Worm (Caenorhabditis elegans) whole organism, late embryonic: ENCODE results near the gene ril-1.

Experiments used
- C38D4.7 ChIP-seq: fragments of 200-800 bp; sonication (Bioruptor generic); optimal IDR thresholded peaks from 2 replicates; lab custom pipeline; 2018; ENCODE audit warnings: mild to moderate bottlenecking, missing genetic modification characterization, moderate library complexity, missing compliant biosample characterization
- K02D7.2 ChIP-seq: sonication (generic microtip); optimal IDR thresholded peaks from 2 replicates; lab custom pipeline; 2017; ENCODE audit warnings: mild to moderate bottlenecking, missing genetic modification characterization, missing compliant biosample characterization
- K09A11.1 ChIP-seq: sonication (generic microtip); optimal IDR thresholded peaks from 2 replicates; lab custom pipeline; 2017; ENCODE audit warnings: antibody characterized with exemption, mild to moderate bottlenecking, missing genetic modification characterization, missing compliant biosample characterization; ENCODE audit not compliant: insufficient read depth
- Y22D7AL.16 ChIP-seq: sonication (generic microtip); optimal IDR thresholded peaks from 2 replicates; lab custom pipeline; 2016; ENCODE audit warnings: missing genetic modification characterization, missing compliant biosample characterization
- ceh-18 ChIP-seq: sonication (generic microtip); optimal IDR thresholded peaks from 2 replicates; lab custom pipeline; 2016; ENCODE audit warnings: missing genetic modification characterization, missing compliant biosample characterization
- ceh-19 ChIP-seq: fragments of 200-800 bp; sonication (Bioruptor generic); optimal IDR thresholded peaks from 2 replicates; lab custom pipeline; 2018; ENCODE audit warnings: mild to moderate bottlenecking, missing genetic modification characterization, missing compliant biosample characterization
- ceh-2 ChIP-seq: sonication (generic microtip); optimal IDR thresholded peaks from 2 replicates; lab custom pipeline; 2016; ENCODE audit warnings: missing genotype, missing genetic modification characterization, missing compliant biosample characterization
- ceh-30 ChIP-seq: fragments of 150-350 bp; optimal IDR thresholded peaks from 2 replicates; lab custom pipeline; 2014; ENCODE audit warnings: missing biosample characterization, missing genetic modification characterization
- ceh-34 ChIP-seq: sonication (generic microtip); optimal IDR thresholded peaks from 2 replicates; lab custom pipeline; 2016; ENCODE audit warnings: mild to moderate bottlenecking, missing genetic modification characterization, missing compliant biosample characterization
- ceh-48 ChIP-seq: sonication (generic microtip); optimal IDR thresholded peaks from 2 replicates; lab custom pipeline; 2016; ENCODE audit warnings: missing genetic modification characterization, inconsistent platforms, missing compliant biosample characterization
- ceh-6 ChIP-seq: fragments of 200-800 bp; sonication (Bioruptor generic); optimal IDR thresholded peaks from 2 replicates; lab custom pipeline; 2018; ENCODE audit warnings: mild to moderate bottlenecking, missing genetic modification characterization, missing compliant biosample characterization
- ceh-9 ChIP-seq: sonication (generic microtip); optimal IDR thresholded peaks from 2 replicates; lab custom pipeline; 2016; ENCODE audit warnings: mild to moderate bottlenecking, missing genetic modification characterization, inconsistent platforms, missing compliant biosample characterization
- dmd-4 ChIP-seq: sonication (generic microtip); optimal IDR thresholded peaks from 2 replicates; lab custom pipeline; 2016; ENCODE audit warnings: borderline replicate concordance, missing genetic modification characterization, missing compliant biosample characterization
- dve-1 ChIP-seq: sonication (generic microtip); optimal IDR thresholded peaks from 2 replicates; lab custom pipeline; 2017; ENCODE audit warnings: antibody characterized with exemption, mild to moderate bottlenecking, missing genetic modification characterization, missing compliant biosample characterization
- elt-4 ChIP-seq: sonication (generic microtip); optimal IDR thresholded peaks from 2 replicates; lab custom pipeline; 2016; ENCODE audit warnings: missing genetic modification characterization, missing compliant biosample characterization
- eyg-1 ChIP-seq: sonication (generic microtip); optimal IDR thresholded peaks from 2 replicates; lab custom pipeline; 2016; ENCODE audit warnings: missing genotype, missing genetic modification characterization, missing compliant biosample characterization
- hlh-13 ChIP-seq: fragments of 200-800 bp; sonication (Bioruptor generic); optimal IDR thresholded peaks from 2 replicates; lab custom pipeline; 2018; ENCODE audit warnings: mild to moderate bottlenecking, missing genetic modification characterization, missing compliant biosample characterization
- hlh-8 ChIP-seq: sonication (generic microtip); optimal IDR thresholded peaks from 2 replicates; lab custom pipeline; 2016; ENCODE audit warnings: missing genotype, missing genetic modification characterization, missing compliant biosample characterization
- lim-6 ChIP-seq: sonication (generic microtip); optimal IDR thresholded peaks from 2 replicates; lab custom pipeline; 2016; ENCODE audit warnings: missing genetic modification characterization, missing compliant biosample characterization
- lin-11 ChIP-seq: fragments of 200-800 bp; sonication (Bioruptor generic); optimal IDR thresholded peaks from 2 replicates; lab custom pipeline; 2018; ENCODE audit warnings: mild to moderate bottlenecking, missing genetic modification characterization, missing compliant biosample characterization
- madf-2 ChIP-seq: sonication (generic microtip); optimal IDR thresholded peaks from 2 replicates; lab custom pipeline; 2017; ENCODE audit warnings: missing genetic modification characterization, missing compliant biosample characterization
- nfya-1 ChIP-seq: sonication (generic microtip); optimal IDR thresholded peaks from 2 replicates; lab custom pipeline; 2017; ENCODE audit warnings: missing genetic modification characterization, mild to moderate bottlenecking, missing compliant biosample characterization, antibody characterized with exemption, moderate library complexity
- pag-3 ChIP-seq: sonication (generic microtip); optimal IDR thresholded peaks from 2 replicates; lab custom pipeline; 2016; ENCODE audit warnings: missing compliant biosample characterization, missing genetic modification characterization, borderline replicate concordance
- pat-9 ChIP-seq: fragments of 200-800 bp; sonication (Bioruptor generic); optimal IDR thresholded peaks from 2 replicates; lab custom pipeline; 2018; ENCODE audit warnings: mild to moderate bottlenecking, missing genetic modification characterization, moderate library complexity, missing compliant biosample characterization
- pha-2 ChIP-seq: sonication (generic microtip); optimal IDR thresholded peaks from 2 replicates; lab custom pipeline; 2017; ENCODE audit warnings: mild to moderate bottlenecking, missing genetic modification characterization, missing compliant biosample characterization
- pha-4 ChIP-seq: fragments of 150-350 bp; optimal IDR thresholded peaks from 2 replicates; lab custom pipeline; 2018; ENCODE audit warnings: missing biosample characterization, missing genetic modification reagents, missing genetic modification characterization
- rnt-1 ChIP-seq: sonication (generic microtip); optimal IDR thresholded peaks from 2 replicates; lab custom pipeline; 2016; ENCODE audit warnings: missing genetic modification characterization, missing compliant biosample characterization
- sox-4 ChIP-seq: sonication (generic microtip); optimal IDR thresholded peaks from 2 replicates; lab custom pipeline; 2017; ENCODE audit warnings: mild to moderate bottlenecking, missing genetic modification characterization, inconsistent platforms, missing compliant biosample characterization
- syd-9 ChIP-seq: sonication (generic microtip); optimal IDR thresholded peaks from 2 replicates; lab custom pipeline; 2016; ENCODE audit warnings: mild to moderate bottlenecking, missing genetic modification characterization, moderate library complexity, missing compliant biosample characterization
- tbx-2 ChIP-seq: sonication (generic microtip); optimal IDR thresholded peaks from 2 replicates; lab custom pipeline; 2016; ENCODE audit warnings: missing genetic modification characterization, missing compliant biosample characterization
- ttx-3 ChIP-seq: sonication (generic microtip); optimal IDR thresholded peaks from 2 replicates; lab custom pipeline; 2016; ENCODE audit warnings: missing genetic modification reagents, missing genetic modification characterization, missing compliant biosample characterization
- unc-55 ChIP-seq: sonication (generic microtip); optimal IDR thresholded peaks from 2 replicates; lab custom pipeline; 2017; ENCODE audit warnings: missing biosample characterization, missing genetic modification reagents, missing genetic modification characterization
- ztf-16 ChIP-seq: sonication (generic microtip); optimal IDR thresholded peaks from 2 replicates; lab custom pipeline; 2017; ENCODE audit warnings: missing genetic modification characterization, missing compliant biosample characterization

ril-1 gene

DNA sequence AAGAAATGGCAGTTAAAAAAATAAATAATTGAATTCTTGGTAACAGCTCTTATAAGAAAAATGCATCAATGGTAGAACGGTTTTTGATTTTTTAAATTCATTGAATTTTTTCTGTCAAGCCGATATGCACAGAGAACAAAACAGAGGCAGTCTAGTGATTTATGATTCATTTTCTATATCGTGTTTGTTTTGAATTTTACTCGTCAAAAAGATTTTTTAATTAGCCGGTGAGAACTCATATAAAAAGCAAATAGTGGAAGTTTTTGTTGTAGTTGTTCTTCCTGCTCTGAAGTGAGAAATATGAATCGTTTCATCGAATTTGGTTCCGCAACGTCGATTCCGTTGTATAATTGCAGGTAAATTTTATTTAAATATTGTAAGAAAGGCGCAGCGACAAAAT lies 35.4 kb upstream of the ril-1 start, which contains the start of gene srt-32:
srt-32 (plus strand) TSS at position 301 of the 400 bp plus-strand sequence.
- TF ChIP-seq pag-3 (tag; lab: Kevin White, UChicago) (no peak), ceh-6 (GFP tag; lab: Kevin White, UChicago) (no peak), ztf-16 (tag; lab: Kevin White, UChicago) (no peak), hlh-8 (tag; lab: Kevin White, UChicago) (no peak), Y22D7AL.16 (tag; lab: Kevin White, UChicago) (no peak), lin-11 (no peak), lim-6 (tag; lab: Kevin White, UChicago) (no peak), hlh-13 (no peak), syd-9 (tag; lab: Kevin White, UChicago) (no peak), madf-2 (no peak), ceh-48 (tag; lab: Kevin White, UChicago) (no peak), sox-4 (tag; lab: Kevin White, UChicago) (no peak)

DNA sequence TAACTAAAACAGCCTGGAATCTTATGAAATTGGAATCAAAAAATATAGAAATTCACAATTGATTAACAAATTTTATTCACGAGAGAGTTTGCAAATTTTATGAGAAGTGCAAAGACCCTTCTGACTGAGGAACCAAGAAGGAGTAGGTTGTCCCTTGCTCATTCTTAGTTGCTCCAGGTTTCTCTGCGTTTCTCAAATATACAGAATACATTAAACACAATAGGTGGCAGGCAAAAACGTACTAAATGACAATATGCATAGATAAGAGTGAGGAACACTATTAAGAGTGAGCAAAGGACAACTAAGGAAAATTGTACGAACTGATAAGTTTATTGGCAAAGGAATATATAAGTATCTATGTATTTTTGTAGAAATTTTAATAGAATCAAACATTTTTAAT lies 34.8 kb upstream of the ril-1 start, which contains the start of gene C53A5.9:
C53A5.9 (minus strand) TSS at position 101 of the 400 bp plus-strand sequence.
- TF ChIP-seq rnt-1 (no peak), ceh-9 (tag; lab: Kevin White, UChicago) (no peak), tbx-2 (tag; lab: Kevin White, UChicago) (no peak), lim-6 (tag; lab: Kevin White, UChicago) (no peak), unc-55 (GFP tag; lab: Kevin White, UChicago) (no peak), lin-11 (no peak), ceh-19 (GFP tag; lab: Kevin White, UChicago) (no peak)

DNA sequence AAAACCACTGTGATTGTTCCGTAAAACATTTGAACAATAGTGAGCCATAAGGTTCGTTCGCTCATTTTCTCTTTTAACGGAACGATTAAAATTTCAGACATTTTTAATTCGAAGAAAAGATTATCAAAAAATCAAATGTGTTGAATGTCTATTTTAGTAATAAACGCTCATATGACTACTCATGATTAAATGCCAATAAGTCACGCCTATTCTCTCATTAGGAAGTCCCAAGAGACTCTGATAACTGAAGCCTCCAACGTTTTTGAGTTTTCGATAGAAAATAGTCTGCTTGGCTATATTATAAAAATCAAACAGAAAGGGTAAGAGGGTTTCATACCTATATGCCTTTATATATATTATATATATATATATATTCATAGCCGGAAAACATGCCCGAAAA lies 32.3 kb upstream of the ril-1 start, which contains the start of gene srg-47:
srg-47 (minus strand) TSS at position 101 of the 400 bp plus-strand sequence.
- TF ChIP-seq eyg-1 (no peak), rnt-1 (no peak), ztf-16 (tag; lab: Kevin White, UChicago) (no peak), dmd-4 (tag; lab: Kevin White, UChicago) (no peak), ceh-19 (GFP tag; lab: Kevin White, UChicago) (no peak), elt-4 (tag; lab: Kevin White, UChicago) (no peak), unc-55 (GFP tag; lab: Kevin White, UChicago) (no peak), ceh-2 (tag; lab: Kevin White, UChicago) (no peak), K02D7.2 (no peak), C38D4.7 (no peak), K09A11.1 (tag; lab: Kevin White, UChicago) (no peak), ceh-30 (tag; lab: Kevin White, UChicago) (no peak), dve-1 (tag; lab: Kevin White, UChicago) (no peak), pha-2 (tag; lab: Kevin White, UChicago) (no peak), pha-4 (no peak), hlh-8 (tag; lab: Kevin White, UChicago) (no peak), pat-9 (no peak), Y22D7AL.16 (tag; lab: Kevin White, UChicago) (no peak), lim-6 (tag; lab: Kevin White, UChicago) (no peak)

DNA sequence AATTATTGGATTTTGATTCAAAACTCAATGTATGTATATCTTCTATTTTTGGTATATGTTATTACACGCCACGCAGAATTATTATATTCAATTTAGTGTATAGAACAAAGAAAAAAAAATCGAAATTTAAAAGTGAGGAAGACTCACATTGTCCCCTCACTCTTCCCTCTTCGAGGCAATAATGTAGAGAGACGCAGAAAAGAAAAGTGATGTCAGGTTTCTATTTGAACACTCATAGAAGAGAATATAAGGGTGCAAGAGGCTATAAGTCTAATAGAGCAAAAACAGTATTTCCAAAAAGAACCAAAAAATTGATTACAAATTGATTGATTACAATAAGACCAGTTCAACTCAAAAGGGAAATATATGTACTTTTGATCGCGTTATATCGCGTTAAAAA lies 24.6 kb upstream of the ril-1 start:
- TF ChIP-seq ceh-34 (tag; lab: Kevin White, UChicago) (peak; percentile 66), ztf-16 (tag; lab: Kevin White, UChicago) (no peak)

- TF ChIP-seq ceh-48 (tag; lab: Kevin White, UChicago) (no peak), pat-9 (no peak), nfya-1 (tag; lab: Kevin White, UChicago) (no peak), ttx-3 (tag; lab: Kevin White, UChicago) (no peak), ceh-18 (tag; lab: Kevin White, UChicago) (no peak), pag-3 (tag; lab: Kevin White, UChicago) (no peak), pha-4 (no peak)
Observed at ce11 chrV:14546569-14546968, 22.6 kb upstream of the ril-1 start, which contains the start of gene C53A5.13. Gene C53A5.13, plus strand, starts transcription at chrV:14546869.
